Worm (Caenorhabditis elegans) whole organism, late embryonic: ENCODE measurements around the gene Y48A6B.3.

Experiments used
- C08G9.2 ChIP-seq: sonication (generic microtip); optimal IDR thresholded peaks from 2 replicates; lab custom pipeline; 2016; ENCODE audit warnings: mild to moderate bottlenecking, missing genetic modification characterization, moderate library complexity, missing compliant biosample characterization
- F13H6.1 ChIP-seq: sonication (generic microtip); optimal IDR thresholded peaks from 2 replicates; lab custom pipeline; 2016; ENCODE audit warnings: missing genetic modification characterization, missing compliant biosample characterization
- ahr-1 ChIP-seq: sonication (generic microtip); optimal IDR thresholded peaks from 2 replicates; lab custom pipeline; 2016; ENCODE audit warnings: missing genetic modification characterization, missing compliant biosample characterization
- ama-1 ChIP-seq: fragments of 150-350 bp; optimal IDR thresholded peaks from 2 replicates; lab custom pipeline; 2014
- ceh-14 ChIP-seq: sonication (generic microtip); optimal IDR thresholded peaks from 2 replicates; lab custom pipeline; 2016; ENCODE audit warnings: missing genotype, missing genetic modification characterization, missing compliant biosample characterization
- ceh-19 ChIP-seq: fragments of 200-800 bp; sonication (Bioruptor generic); optimal IDR thresholded peaks from 2 replicates; lab custom pipeline; 2018; ENCODE audit warnings: mild to moderate bottlenecking, missing genetic modification characterization, missing compliant biosample characterization
- ceh-22 ChIP-seq: sonication (generic microtip); optimal IDR thresholded peaks from 2 replicates; lab custom pipeline; 2017; ENCODE audit warnings: missing biosample characterization, missing genetic modification characterization
- ceh-30 ChIP-seq: fragments of 150-350 bp; optimal IDR thresholded peaks from 2 replicates; lab custom pipeline; 2014; ENCODE audit warnings: missing biosample characterization, missing genetic modification characterization
- ceh-31 ChIP-seq: sonication (generic microtip); optimal IDR thresholded peaks from 2 replicates; lab custom pipeline; 2016; ENCODE audit warnings: missing genetic modification characterization, missing compliant biosample characterization
- ceh-34 ChIP-seq: sonication (generic microtip); optimal IDR thresholded peaks from 2 replicates; lab custom pipeline; 2016; ENCODE audit warnings: mild to moderate bottlenecking, missing genetic modification characterization, missing compliant biosample characterization
- ceh-45 ChIP-seq: fragments of 200-800 bp; sonication (Bioruptor generic); IDR thresholded peaks from 2 replicates; pipeline ENCODE4 v1.3.6; 2022; ENCODE audit warnings: missing genetic modification reagents, missing genetic modification characterization, missing compliant biosample characterization
- ceh-48 ChIP-seq: sonication (generic microtip); optimal IDR thresholded peaks from 2 replicates; lab custom pipeline; 2016; ENCODE audit warnings: missing genetic modification characterization, inconsistent platforms, missing compliant biosample characterization
- che-1 ChIP-seq: sonication (generic microtip); optimal IDR thresholded peaks from 2 replicates; lab custom pipeline; 2016; ENCODE audit warnings: mild to moderate bottlenecking, missing genetic modification characterization, missing compliant biosample characterization
- dmd-4 ChIP-seq: sonication (generic microtip); optimal IDR thresholded peaks from 2 replicates; lab custom pipeline; 2016; ENCODE audit warnings: borderline replicate concordance, missing genetic modification characterization, missing compliant biosample characterization
- elt-2 ChIP-seq: sonication (generic microtip); optimal IDR thresholded peaks from 2 replicates; lab custom pipeline; 2016; ENCODE audit warnings: missing genetic modification reagents, missing genetic modification characterization, missing compliant biosample characterization
- ets-4 ChIP-seq: sonication (generic microtip); optimal IDR thresholded peaks from 2 replicates; lab custom pipeline; 2016; ENCODE audit warnings: missing genetic modification characterization, missing compliant biosample characterization
- eyg-1 ChIP-seq: sonication (generic microtip); optimal IDR thresholded peaks from 2 replicates; lab custom pipeline; 2016; ENCODE audit warnings: missing genotype, missing genetic modification characterization, missing compliant biosample characterization
- fax-1 ChIP-seq: sonication (generic microtip); optimal IDR thresholded peaks from 2 replicates; lab custom pipeline; 2016; ENCODE audit warnings: missing genotype, missing genetic modification characterization, missing compliant biosample characterization
- fkh-10 ChIP-seq: fragments of 150-350 bp; optimal IDR thresholded peaks from 2 replicates; lab custom pipeline; 2014; ENCODE audit warnings: missing biosample characterization, missing genetic modification reagents, missing genetic modification characterization
- fkh-6 ChIP-seq: sonication (generic microtip); optimal IDR thresholded peaks from 2 replicates; lab custom pipeline; 2016; ENCODE audit warnings: missing genetic modification characterization, missing compliant biosample characterization
- gmeb-2 ChIP-seq: sonication (generic microtip); optimal IDR thresholded peaks from 2 replicates; lab custom pipeline; 2016; ENCODE audit warnings: missing genetic modification characterization, inconsistent platforms, missing compliant biosample characterization
- hlh-13 ChIP-seq: fragments of 200-800 bp; sonication (Bioruptor generic); optimal IDR thresholded peaks from 2 replicates; lab custom pipeline; 2018; ENCODE audit warnings: mild to moderate bottlenecking, missing genetic modification characterization, missing compliant biosample characterization
- hlh-15 ChIP-seq: sonication (generic microtip); optimal IDR thresholded peaks from 2 replicates; lab custom pipeline; 2016; ENCODE audit warnings: missing genetic modification characterization, missing compliant biosample characterization
- hlh-6 ChIP-seq: sonication (generic microtip); optimal IDR thresholded peaks from 2 replicates; lab custom pipeline; 2016; ENCODE audit warnings: missing genotype, missing genetic modification characterization, missing compliant biosample characterization
- hlh-8 ChIP-seq: sonication (generic microtip); optimal IDR thresholded peaks from 2 replicates; lab custom pipeline; 2016; ENCODE audit warnings: missing genotype, missing genetic modification characterization, missing compliant biosample characterization
- lim-6 ChIP-seq: sonication (generic microtip); optimal IDR thresholded peaks from 2 replicates; lab custom pipeline; 2016; ENCODE audit warnings: missing genetic modification characterization, missing compliant biosample characterization
- mec-3 ChIP-seq: sonication (generic microtip); optimal IDR thresholded peaks from 2 replicates; lab custom pipeline; 2016; ENCODE audit warnings: borderline replicate concordance, missing genetic modification characterization, missing compliant biosample characterization
- nhr-11 ChIP-seq: fragments of 150-350 bp; optimal IDR thresholded peaks from 2 replicates; lab custom pipeline; 2014; ENCODE audit warnings: missing biosample characterization, missing genetic modification characterization
- nhr-232 ChIP-seq: sonication (generic microtip); optimal IDR thresholded peaks from 2 replicates; lab custom pipeline; 2016; ENCODE audit warnings: missing genetic modification characterization, missing compliant biosample characterization
- odd-2 ChIP-seq: sonication (generic microtip); optimal IDR thresholded peaks from 2 replicates; lab custom pipeline; 2017; ENCODE audit warnings: antibody characterized with exemption, mild to moderate bottlenecking, missing genetic modification characterization, missing compliant biosample characterization
- pag-3 ChIP-seq: sonication (generic microtip); optimal IDR thresholded peaks from 2 replicates; lab custom pipeline; 2016; ENCODE audit warnings: missing compliant biosample characterization, missing genetic modification characterization, borderline replicate concordance
- pat-9 ChIP-seq: fragments of 200-800 bp; sonication (Bioruptor generic); optimal IDR thresholded peaks from 2 replicates; lab custom pipeline; 2018; ENCODE audit warnings: mild to moderate bottlenecking, missing genetic modification characterization, moderate library complexity, missing compliant biosample characterization
- pax-1 ChIP-seq: fragments of 150-350 bp; optimal IDR thresholded peaks from 2 replicates; lab custom pipeline; 2014; ENCODE audit warnings: missing biosample characterization, missing genetic modification characterization
- pha-4 ChIP-seq: fragments of 150-350 bp; optimal IDR thresholded peaks from 2 replicates; lab custom pipeline; 2018; ENCODE audit warnings: missing biosample characterization, missing genetic modification reagents, missing genetic modification characterization
- ref-2 ChIP-seq: sonication (generic microtip); optimal IDR thresholded peaks from 2 replicates; lab custom pipeline; 2016; ENCODE audit warnings: missing genetic modification characterization, missing compliant biosample characterization
- sdc-2 ChIP-seq: sonication (generic microtip); optimal IDR thresholded peaks from 2 replicates; lab custom pipeline; 2016; ENCODE audit warnings: missing genotype, missing genetic modification characterization, missing compliant biosample characterization
- sox-2 ChIP-seq: fragments of 200-800 bp; sonication (Bioruptor generic); IDR thresholded peaks from 2 replicates; pipeline ENCODE4 v1.3.6; 2022; ENCODE audit warnings: missing genetic modification reagents, missing genetic modification characterization, missing compliant biosample characterization
- sox-4 ChIP-seq: sonication (generic microtip); optimal IDR thresholded peaks from 2 replicates; lab custom pipeline; 2017; ENCODE audit warnings: mild to moderate bottlenecking, missing genetic modification characterization, inconsistent platforms, missing compliant biosample characterization
- syd-9 ChIP-seq: sonication (generic microtip); optimal IDR thresholded peaks from 2 replicates; lab custom pipeline; 2016; ENCODE audit warnings: mild to moderate bottlenecking, missing genetic modification characterization, moderate library complexity, missing compliant biosample characterization
- tbx-2 ChIP-seq: sonication (generic microtip); optimal IDR thresholded peaks from 2 replicates; lab custom pipeline; 2016; ENCODE audit warnings: missing genetic modification characterization, missing compliant biosample characterization
- tbx-7 ChIP-seq: sonication (generic microtip); optimal IDR thresholded peaks from 2 replicates; lab custom pipeline; 2016; ENCODE audit warnings: missing genotype, missing genetic modification characterization, missing compliant biosample characterization
- ttx-3 ChIP-seq: sonication (generic microtip); optimal IDR thresholded peaks from 2 replicates; lab custom pipeline; 2016; ENCODE audit warnings: missing genetic modification reagents, missing genetic modification characterization, missing compliant biosample characterization
- unc-42 ChIP-seq: sonication (generic microtip); optimal IDR thresholded peaks from 2 replicates; lab custom pipeline; 2016; ENCODE audit warnings: missing genotype, missing genetic modification characterization, missing compliant biosample characterization
- unc-55 ChIP-seq: sonication (generic microtip); optimal IDR thresholded peaks from 2 replicates; lab custom pipeline; 2017; ENCODE audit warnings: missing biosample characterization, missing genetic modification reagents, missing genetic modification characterization
- unc-86 ChIP-seq: sonication (generic microtip); optimal IDR thresholded peaks from 2 replicates; lab custom pipeline; 2016; ENCODE audit warnings: missing genetic modification characterization, missing compliant biosample characterization
- ztf-16 ChIP-seq: sonication (generic microtip); optimal IDR thresholded peaks from 2 replicates; lab custom pipeline; 2017; ENCODE audit warnings: missing genetic modification characterization, missing compliant biosample characterization

The Y48A6B.3 gene

DNA sequence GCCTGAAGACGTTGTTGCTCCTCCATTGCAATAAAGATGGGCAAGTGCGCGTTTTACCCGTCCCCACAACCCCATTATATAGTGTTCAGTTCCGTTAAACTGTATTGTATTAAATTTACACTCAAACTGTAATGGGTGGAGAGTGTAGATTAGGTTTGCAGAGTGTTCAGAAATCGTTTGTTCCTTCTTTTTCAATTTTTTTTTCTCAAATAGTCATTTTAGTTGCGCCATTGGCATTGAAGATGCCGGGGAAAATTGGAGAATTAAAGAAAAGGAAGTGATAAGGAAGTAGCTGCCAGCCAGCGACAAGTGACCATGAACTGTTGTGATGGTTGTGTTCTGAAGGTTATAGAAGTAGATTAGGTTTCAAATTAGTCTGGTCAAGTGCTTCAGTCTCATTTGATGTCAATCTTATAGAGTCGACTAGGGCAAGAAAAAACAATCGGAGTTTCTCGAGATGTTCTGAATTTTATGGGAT is 22.4 kb upstream of the Y48A6B.3 start, which contains the start of gene col-93:
TSS of gene col-93 (minus strand) at position 51 of the 478 bp plus-strand sequence.
- TF ChIP-seq syd-9, result no peak
- TF ChIP-seq ceh-14 (tag; lab: Kevin White, UChicago), result no peak
- no peak for TF ChIP-seq fkh-10 (GFP tag; lab: Kevin White, UChicago)

DNA sequence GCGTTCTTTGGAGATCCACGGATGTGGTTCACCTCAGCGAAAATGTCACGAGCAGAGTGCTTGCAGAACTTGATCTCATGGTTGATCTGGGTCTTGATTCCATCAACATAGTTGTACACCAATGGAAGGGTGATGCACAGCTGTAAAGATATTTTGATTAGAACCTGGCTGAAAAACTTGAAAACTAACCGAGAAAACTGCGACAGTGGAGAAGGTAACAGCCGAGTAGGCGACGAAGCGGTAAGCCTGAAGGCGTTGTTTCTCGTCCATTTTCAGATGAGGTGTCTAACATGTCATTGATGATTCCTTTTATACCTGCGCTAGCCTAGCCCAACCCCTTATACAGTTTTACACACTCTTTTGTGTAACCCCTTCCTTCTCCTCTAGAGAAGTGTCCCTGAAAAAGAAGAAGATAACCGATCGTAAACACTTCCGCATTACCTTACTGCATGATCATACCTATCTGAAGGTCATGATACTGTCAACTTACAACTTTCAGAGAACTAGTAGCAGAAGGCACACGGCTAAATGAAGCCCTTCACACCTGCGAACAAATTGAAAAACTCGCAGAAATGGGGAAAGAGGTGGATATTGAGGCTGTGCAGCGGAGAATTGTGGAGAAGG is 20.3 kb upstream of the Y48A6B.3 start, which contains the start of gene col-94:
TSS of gene col-94 (minus strand) at position 313 of the 624 bp plus-strand sequence.
- TF ChIP-seq ztf-16 (tag; lab: Kevin White, UChicago) (no peak), pha-4 (tag; lab: Kevin White, UChicago) (no peak), ama-1 (lab: Kevin White, UChicago) (no peak), ttx-3 (tag; lab: Kevin White, UChicago) (no peak), hlh-13 (no peak), hlh-15 (tag; lab: Kevin White, UChicago) (no peak), mec-3 (no peak), hlh-8 (tag; lab: Kevin White, UChicago) (no peak), ceh-22 (tag; lab: Kevin White, UChicago) (no peak), odd-2 (tag; lab: Kevin White, UChicago) (no peak), ahr-1 (tag; lab: Kevin White, UChicago) (no peak), fkh-6 (tag; lab: Kevin White, UChicago) (no peak), unc-42 (tag; lab: Kevin White, UChicago) (no peak), lim-6 (no peak), pat-9 (tag; lab: Kevin White, UChicago) (no peak), pag-3 (tag; lab: Kevin White, UChicago) (no peak)

DNA sequence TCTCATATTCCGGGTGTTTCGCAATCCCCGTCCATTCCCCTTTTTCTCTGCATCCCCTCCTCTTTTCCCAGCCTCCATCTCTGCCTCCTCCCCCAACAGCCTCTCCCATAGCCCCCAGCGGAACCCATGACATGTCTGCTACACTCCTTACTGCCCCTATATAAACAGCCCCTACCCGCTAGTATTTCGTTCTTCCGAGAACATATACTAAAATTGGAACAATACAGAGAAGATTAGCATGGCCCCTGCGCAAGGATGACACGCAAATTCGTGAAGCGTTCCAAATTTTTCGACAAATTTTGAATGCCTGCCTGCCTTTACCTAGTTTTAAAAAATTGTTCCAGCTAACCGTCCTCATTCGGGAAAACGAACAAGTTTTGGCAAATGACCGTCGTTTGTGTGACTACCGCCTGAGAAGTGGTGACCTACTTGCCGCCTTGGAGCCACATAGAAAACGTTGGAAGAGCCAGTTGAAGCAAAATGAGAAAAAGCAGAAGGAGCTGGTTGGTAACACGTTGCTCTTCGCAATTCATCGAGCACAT is 18.5 kb upstream of the Y48A6B.3 start:
- TF ChIP-seq ttx-3 (tag; lab: Kevin White, UChicago) (peak; percentile 94), sox-2 (GFP tag; lab: Robert Waterston, UW) (peak; percentile 95), unc-86 (tag; lab: Kevin White, UChicago) (peak; percentile 95), eyg-1 (tag; lab: Kevin White, UChicago) (peak; percentile 96), sox-4 (tag; lab: Kevin White, UChicago) (peak; percentile 96), F13H6.1 (tag; lab: Kevin White, UChicago) (peak; percentile 94), sdc-2 (tag; lab: Kevin White, UChicago) (peak; percentile 88), gmeb-2 (tag; lab: Kevin White, UChicago) (peak; percentile 89), ref-2 (tag; lab: Kevin White, UChicago) (peak; percentile 91), ama-1 (lab: Kevin White, UChicago) (no peak), pag-3 (tag; lab: Kevin White, UChicago) (peak; percentile 95), ceh-45 (GFP tag; lab: Robert Waterston, UW) (peak; percentile 94), odd-2 (tag; lab: Kevin White, UChicago) (peak; percentile 53), lim-6 (peak; percentile 88), ceh-31 (tag; lab: Kevin White, UChicago) (peak; percentile 92), ceh-30 (peak; percentile 83), ets-4 (peak; percentile 83), tbx-2 (tag; lab: Kevin White, UChicago) (peak; percentile 96), ztf-16 (tag; lab: Kevin White, UChicago) (peak; percentile 98), unc-42 (tag; lab: Kevin White, UChicago) (peak; percentile 92), elt-2 (peak; percentile 95), unc-55 (GFP tag; lab: Kevin White, UChicago) (peak; percentile 95), nhr-11 (tag; lab: Kevin White, UChicago) (peak; percentile 53), fkh-10 (GFP tag; lab: Kevin White, UChicago) (peak; percentile 79), pax-1 (peak; percentile 81), nhr-232 (peak; percentile 89), ceh-48 (tag; lab: Kevin White, UChicago) (peak; percentile 82), ceh-34 (peak; percentile 97), pat-9 (tag; lab: Kevin White, UChicago) (peak; percentile 94), fax-1 (peak; percentile 91), ceh-19 (GFP tag; lab: Kevin White, UChicago) (peak; percentile 98), ceh-22 (tag; lab: Kevin White, UChicago) (no peak), dmd-4 (peak; percentile 96), hlh-6 (tag; lab: Kevin White, UChicago) (peak; percentile 97), che-1 (tag; lab: Kevin White, UChicago) (peak; percentile 92), tbx-7 (tag; lab: Kevin White, UChicago) (peak; percentile 66), C08G9.2 (tag; lab: Kevin White, UChicago) (peak; percentile 90)
